Fruit fly (Drosophila melanogaster) whole organism, pupa: ENCODE results near the gene CG42449.

ENCODE experiments used
- CG10348 ChIP-seq: fragments of 200-800 bp; sonication (Bioruptor generic); IDR thresholded peaks from 2 replicates; pipeline ENCODE4 v1.3.6; 2022; ENCODE audit warnings: missing biosample characterization, missing genetic modification characterization
- CG12605 ChIP-seq: fragments of 200-800 bp; sonication (Bioruptor generic); IDR thresholded peaks from 2 replicates; pipeline ENCODE4 v1.3.6; 2022; ENCODE audit warnings: missing biosample characterization, missing genetic modification characterization
- CG13204 ChIP-seq: fragments of 200-800 bp; sonication (Bioruptor generic); optimal IDR thresholded peaks from 2 replicates; lab custom pipeline; 2018; ENCODE audit warnings: missing biosample characterization, mild to moderate bottlenecking, missing genetic modification characterization, moderate library complexity
- CG14655 ChIP-seq: fragments of 200-800 bp; sonication (Bioruptor generic); optimal IDR thresholded peaks from 3 replicates; lab custom pipeline; 2017; ENCODE audit warnings: mild to moderate bottlenecking, missing biosample characterization, missing genetic modification reagents, missing genetic modification characterization
- CG15710 ChIP-seq: fragments of 200-800 bp; sonication (Bioruptor generic); optimal IDR thresholded peaks from 2 replicates; lab custom pipeline; 2018; ENCODE audit warnings: missing biosample characterization, mild to moderate bottlenecking, missing genetic modification characterization, moderate library complexity
- CG17806 ChIP-seq: fragments of 200-800 bp; sonication (Bioruptor generic); optimal IDR thresholded peaks from 2 replicates; lab custom pipeline; 2018; ENCODE audit warnings: missing biosample characterization, mild to moderate bottlenecking, missing genetic modification characterization, moderate library complexity
- CG32121 ChIP-seq: fragments of 200-800 bp; sonication (Bioruptor generic); IDR thresholded peaks from 2 replicates; pipeline ENCODE4 v1.3.6; 2022; ENCODE audit warnings: missing biosample characterization, missing genetic modification characterization
- CG34367 ChIP-seq: fragments of 200-800 bp; sonication (Bioruptor generic); optimal IDR thresholded peaks from 2 replicates; lab custom pipeline; 2018; ENCODE audit warnings: missing biosample characterization, mild to moderate bottlenecking, missing genetic modification characterization
- CG4496 ChIP-seq: fragments of 200-800 bp; sonication (Bioruptor generic); IDR thresholded peaks from 3 replicates; pipeline ENCODE4 v1.3.6; 2022; ENCODE audit warnings: missing biosample characterization, missing genetic modification characterization
- CG8159 ChIP-seq: fragments of 200-800 bp; sonication (Bioruptor generic); optimal IDR thresholded peaks from 3 replicates; lab custom pipeline; 2018; ENCODE audit warnings: missing biosample characterization, mild to moderate bottlenecking, missing genetic modification characterization, moderate library complexity
- CG8301 ChIP-seq: fragments of 200-800 bp; sonication (Bioruptor generic); optimal IDR thresholded peaks from 2 replicates; lab custom pipeline; 2018; ENCODE audit warnings: missing biosample characterization, mild to moderate bottlenecking, missing genetic modification characterization
- CG9948 ChIP-seq: fragments of 200-800 bp; sonication (Bioruptor generic); optimal IDR thresholded peaks from 2 replicates; lab custom pipeline; 2018; ENCODE audit warnings: missing biosample characterization, mild to moderate bottlenecking, missing genetic modification characterization, moderate library complexity
- D1 ChIP-seq: fragments of 200-800 bp; sonication (Bioruptor generic); optimal IDR thresholded peaks from 2 replicates; lab custom pipeline; 2018; ENCODE audit warnings: missing biosample characterization, mild to moderate bottlenecking, missing genetic modification characterization, moderate library complexity
- EcR ChIP-seq: fragments of 200-800 bp; sonication (Bioruptor generic); optimal IDR thresholded peaks from 3 replicates; lab custom pipeline; 2019; ENCODE audit warnings: missing biosample characterization, missing genetic modification characterization, mild to moderate bottlenecking, moderate library complexity, missing genetic modification reagents
- Ets98B ChIP-seq: fragments of 200-800 bp; sonication (Bioruptor generic); IDR thresholded peaks from 2 replicates; pipeline ENCODE4 v1.3.6; 2022; ENCODE audit warnings: missing biosample characterization, missing genetic modification characterization
- Pif1A ChIP-seq: fragments of 200-800 bp; sonication (Bioruptor generic); optimal IDR thresholded peaks from 3 replicates; lab custom pipeline; 2016; ENCODE audit warnings: missing biosample characterization, missing genetic modification characterization
- Pif1B ChIP-seq: fragments of 200-800 bp; sonication (Bioruptor generic); optimal IDR thresholded peaks from 3 replicates; lab custom pipeline; 2016; ENCODE audit warnings: missing biosample characterization, missing genetic modification characterization
- Snoo ChIP-seq: fragments of 200-800 bp; sonication (Bioruptor generic); optimal IDR thresholded peaks from 3 replicates; lab custom pipeline; 2017; ENCODE audit warnings: missing biosample characterization, mild to moderate bottlenecking, missing genetic modification characterization, inconsistent platforms
- fd96Ca ChIP-seq: fragments of 200-800 bp; sonication (Bioruptor generic); IDR thresholded peaks from 3 replicates; pipeline ENCODE4 v1.3.6; 2022; ENCODE audit warnings: missing biosample characterization, missing genetic modification characterization
- gl ChIP-seq: fragments of 200-800 bp; sonication (Bioruptor generic); optimal IDR thresholded peaks from 2 replicates; lab custom pipeline; 2018; ENCODE audit warnings: missing biosample characterization, mild to moderate bottlenecking, missing genetic modification characterization
- rn ChIP-seq: fragments of 200-800 bp; sonication (Bioruptor generic); IDR thresholded peaks from 2 replicates; pipeline ENCODE4 v1.3.6; 2022; ENCODE audit warnings: missing biosample characterization, missing genetic modification characterization

CG42449 gene

dm6 chrX:5646228-5646627 is 36.8 kb upstream of the CG42449 start:
- no peak for TF ChIP-seq Pif1A
- TF ChIP-seq CG32121, result 0 out of 2 replicates have a peak, but pooled peaks have one; percentile 19
- no peak for TF ChIP-seq D1 (tag; lab: Kevin White, UChicago)
- TF ChIP-seq, all 21 proteins: peak for 1

- TF ChIP-seq CG34367 (tag; lab: Kevin White, UChicago) (peak; percentile 57), fd96Ca (GFP tag; lab: Robert Waterston, UW) (peak; percentile 89), CG17806 (peak; percentile 62), CG4496 (GFP tag; lab: Robert Waterston, UW) (peak; percentile 89), CG32121 (peak; percentile 85), CG14655 (GFP tag; lab: Kevin White, UChicago) (peak; percentile 75), CG9948 (tag; lab: Kevin White, UChicago) (peak; percentile 63), CG12605 (GFP tag; lab: Robert Waterston, UW) (peak; percentile 82), D1 (tag; lab: Kevin White, UChicago) (no peak), gl (tag; lab: Kevin White, UChicago) (peak; percentile 33), CG15710 (tag; lab: Kevin White, UChicago) (peak; percentile 71), CG8301 (tag; lab: Kevin White, UChicago) (peak; percentile 73), Pif1A (peak; percentile 82), EcR (GFP tag; lab: Kevin White, UChicago) (no peak), Snoo (tag; lab: Kevin White, UChicago) (no peak), CG13204 (GFP tag; lab: Kevin White, UChicago) (no peak), Pif1B (GFP tag; lab: Kevin White, UChicago) (peak; percentile 58), CG10348 (GFP tag; lab: Robert Waterston, UW) (peak; percentile 58; the same call in 1 of the 2 replicates), CG8159 (tag; lab: Kevin White, UChicago) (peak; percentile 78), rn (GFP tag; lab: Robert Waterston, UW) (peak; percentile 76), Ets98B (GFP tag; lab: Robert Waterston, UW) (peak; percentile 86)
These were observed 34.5 kb upstream of the CG42449 start, which contains the start of gene OtopLa for dm6 chrX:5648437-5648959. Gene OtopLa (minus strand): TSS chrX:5648487.

DNA sequence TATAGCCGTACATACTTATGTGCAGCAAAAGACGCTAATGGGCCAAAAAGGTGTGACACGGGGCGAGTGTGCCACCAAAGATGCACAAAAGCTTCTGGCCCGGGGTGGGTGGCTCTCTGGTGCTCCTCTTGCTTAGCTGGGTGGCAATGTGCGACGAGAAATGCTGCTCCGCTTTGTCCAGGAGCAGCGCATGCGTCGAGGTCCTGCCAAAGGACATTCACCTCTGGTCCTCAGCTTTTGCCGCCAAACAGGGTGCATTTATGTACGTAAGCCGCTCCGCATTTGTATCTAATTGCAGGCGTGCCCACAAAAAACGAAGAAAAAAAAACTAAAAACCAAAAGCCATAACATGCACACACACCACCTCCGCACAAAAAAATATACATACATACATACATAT is 33.7 kb upstream of the CG42449 start:
- TF ChIP-seq CG10348 (GFP tag; lab: Robert Waterston, UW) (no peak), CG9948 (tag; lab: Kevin White, UChicago) (no peak), CG8159 (tag; lab: Kevin White, UChicago) (no peak), EcR (GFP tag; lab: Kevin White, UChicago) (peak; percentile 62), Ets98B (GFP tag; lab: Robert Waterston, UW) (no peak)

- TF ChIP-seq CG4496 (GFP tag; lab: Robert Waterston, UW) (no peak), CG17806 (no peak), CG15710 (tag; lab: Kevin White, UChicago) (no peak), EcR (GFP tag; lab: Kevin White, UChicago) (no peak), Snoo (tag; lab: Kevin White, UChicago) (no peak), CG9948 (tag; lab: Kevin White, UChicago) (no peak), CG10348 (GFP tag; lab: Robert Waterston, UW) (no peak), gl (tag; lab: Kevin White, UChicago) (no peak), rn (GFP tag; lab: Robert Waterston, UW) (no peak), CG32121 (no peak), Ets98B (GFP tag; lab: Robert Waterston, UW) (no peak), CG13204 (GFP tag; lab: Kevin White, UChicago) (no peak), CG12605 (GFP tag; lab: Robert Waterston, UW) (no peak), CG8159 (tag; lab: Kevin White, UChicago) (no peak), CG14655 (GFP tag; lab: Kevin White, UChicago) (no peak), CG8301 (tag; lab: Kevin White, UChicago) (no peak), Pif1A (no peak), CG34367 (tag; lab: Kevin White, UChicago) (no peak), fd96Ca (GFP tag; lab: Robert Waterston, UW) (no peak), Pif1B (GFP tag; lab: Kevin White, UChicago) (no peak)
These were observed 33.0 kb upstream of the CG42449 start for dm6 chrX:5649998-5650397.

DNA sequence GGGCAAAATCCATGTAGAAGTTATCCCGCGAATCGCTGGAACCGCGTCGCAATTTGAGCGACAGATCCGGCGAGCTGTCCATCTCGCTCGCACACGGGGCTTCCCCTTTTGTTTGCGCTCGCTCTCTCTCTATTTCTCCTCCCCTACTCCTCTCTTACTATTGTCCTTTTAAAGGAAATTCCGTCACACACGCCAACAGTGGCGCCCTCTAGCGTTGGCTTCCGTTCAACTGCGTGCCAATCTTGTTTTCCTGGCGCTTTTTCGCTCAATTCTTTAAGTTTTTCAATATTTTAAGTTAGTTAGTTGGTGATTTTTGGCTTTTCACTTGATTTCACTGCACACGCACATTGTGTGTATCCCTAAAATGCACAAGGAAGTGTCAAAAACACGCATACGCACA is 21.1 kb upstream of the CG42449 start:
- no peak for TF ChIP-seq CG12605 (GFP tag; lab: Robert Waterston, UW)
- no peak for TF ChIP-seq Pif1A
- TF ChIP-seq CG10348 (GFP tag; lab: Robert Waterston, UW), result no peak
- no peak for TF ChIP-seq CG32121
- no peak for TF ChIP-seq CG14655 (GFP tag; lab: Kevin White, UChicago)
- TF ChIP-seq rn (GFP tag; lab: Robert Waterston, UW), result no peak
- no peak for TF ChIP-seq gl (tag; lab: Kevin White, UChicago)
- no peak for TF ChIP-seq CG8301 (tag; lab: Kevin White, UChicago)
- no peak for TF ChIP-seq CG9948 (tag; lab: Kevin White, UChicago)
- TF ChIP-seq CG15710 (tag; lab: Kevin White, UChicago), result no peak
- TF ChIP-seq Snoo (tag; lab: Kevin White, UChicago), result no peak

DNA sequence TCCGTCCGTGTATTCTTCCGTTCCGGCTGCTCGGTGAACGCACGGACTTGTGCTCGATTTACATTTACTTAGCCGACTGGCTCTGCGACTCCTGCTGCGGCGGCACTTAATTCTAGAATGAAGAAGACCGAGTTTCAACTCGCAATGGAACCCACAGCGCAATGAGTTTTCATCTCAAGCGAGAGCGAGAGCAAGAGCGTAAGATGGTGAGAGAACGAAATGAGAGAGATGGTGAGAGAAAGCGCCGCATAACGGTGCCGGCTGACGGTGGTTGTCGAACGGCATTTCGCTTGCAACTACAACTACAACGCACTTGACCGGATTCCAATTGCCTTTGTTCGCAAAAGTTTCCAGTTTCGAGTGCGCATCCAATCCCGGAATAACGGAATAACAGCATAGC is 20.3 kb upstream of the CG42449 start, which contains the start of gene OtopLc:
OtopLc (minus strand) TSS at position 101 of the 400 bp plus-strand sequence.
- no peak for TF ChIP-seq fd96Ca (GFP tag; lab: Robert Waterston, UW)
- no peak for TF ChIP-seq CG14655 (GFP tag; lab: Kevin White, UChicago)
- no peak for TF ChIP-seq CG10348 (GFP tag; lab: Robert Waterston, UW)
- no peak for TF ChIP-seq Pif1A
- no peak for TF ChIP-seq CG32121
